Worm (Caenorhabditis elegans) whole organism, L3 larva: ENCODE results near the gene fbxa-190.

Experiments
- nhr-76 ChIP-seq: fragments of 150-350 bp; sonication (generic microtip); optimal IDR thresholded peaks from 5 replicates; lab custom pipeline; 2014; ENCODE audit warnings: missing biosample characterization, missing genetic modification characterization
- pha-4 ChIP-seq: fragments of 150-350 bp; optimal IDR thresholded peaks from 2 replicates; lab custom pipeline; 2014; ENCODE audit warnings: missing biosample characterization, missing genetic modification reagents, missing genetic modification characterization
- skn-1 ChIP-seq: fragments of 150-350 bp; optimal IDR thresholded peaks from 2 replicates; lab custom pipeline; 2014; ENCODE audit warnings: missing biosample characterization, missing genetic modification characterization
- snpc-4 ChIP-seq: fragments of 150-350 bp; optimal IDR thresholded peaks from 2 replicates; lab custom pipeline; 2014; ENCODE audit warnings: missing biosample characterization, missing genetic modification characterization
- unc-62 ChIP-seq: fragments of 150-350 bp; sonication (generic microtip); optimal IDR thresholded peaks from 4 replicates; lab custom pipeline; 2014; ENCODE audit warnings: missing biosample characterization, missing genetic modification reagents, missing genetic modification characterization
- ztf-4 ChIP-seq: fragments of 150-350 bp; optimal IDR thresholded peaks from 2 replicates; lab custom pipeline; 2014; ENCODE audit warnings: missing biosample characterization, missing genetic modification characterization

DNA sequence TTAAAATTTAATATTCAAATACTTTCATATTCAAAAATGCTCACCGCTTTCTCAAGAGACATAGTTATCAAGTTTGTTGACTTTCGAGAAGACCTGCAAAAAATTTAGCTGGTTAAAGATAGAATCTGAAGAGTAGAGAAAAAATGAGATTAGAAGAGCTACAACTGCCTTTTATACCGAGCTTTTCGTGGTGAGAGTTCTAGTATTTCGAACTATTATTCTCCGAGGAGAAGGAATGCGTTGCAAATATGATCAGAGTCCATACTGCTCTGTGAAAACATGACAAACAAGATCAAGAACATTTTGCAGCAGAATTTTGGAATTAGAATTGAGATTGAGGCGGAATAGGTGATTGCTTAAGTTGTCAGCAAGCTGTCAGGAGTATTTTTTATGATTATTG is 11.2 kb upstream of the fbxa-190 start, which contains the start of gene F56C3.4:
- TF ChIP-seq pha-4 (tag; lab: Kevin White, UChicago) (no peak), snpc-4 (tag; lab: Kevin White, UChicago) (no peak), skn-1 (no peak), ztf-4 (tag; lab: Kevin White, UChicago) (no peak), unc-62 (no peak), nhr-76 (tag; lab: Kevin White, UChicago) (no peak)
